Fruit fly (Drosophila melanogaster) whole organism, pupa: ENCODE results near the gene CG7985.

ENCODE experiments used
- CG10348 ChIP-seq: fragments of 200-800 bp; sonication (Bioruptor generic); IDR thresholded peaks from 2 replicates; pipeline ENCODE4 v1.3.6; 2022; ENCODE audit warnings: missing biosample characterization, missing genetic modification characterization
- CG12605 ChIP-seq: fragments of 200-800 bp; sonication (Bioruptor generic); IDR thresholded peaks from 2 replicates; pipeline ENCODE4 v1.3.6; 2022; ENCODE audit warnings: missing biosample characterization, missing genetic modification characterization
- CG13204 ChIP-seq: fragments of 200-800 bp; sonication (Bioruptor generic); optimal IDR thresholded peaks from 2 replicates; lab custom pipeline; 2018; ENCODE audit warnings: missing biosample characterization, mild to moderate bottlenecking, missing genetic modification characterization, moderate library complexity
- CG14655 ChIP-seq: fragments of 200-800 bp; sonication (Bioruptor generic); optimal IDR thresholded peaks from 3 replicates; lab custom pipeline; 2017; ENCODE audit warnings: mild to moderate bottlenecking, missing biosample characterization, missing genetic modification reagents, missing genetic modification characterization
- CG15710 ChIP-seq: fragments of 200-800 bp; sonication (Bioruptor generic); optimal IDR thresholded peaks from 2 replicates; lab custom pipeline; 2018; ENCODE audit warnings: missing biosample characterization, mild to moderate bottlenecking, missing genetic modification characterization, moderate library complexity
- CG17806 ChIP-seq: fragments of 200-800 bp; sonication (Bioruptor generic); optimal IDR thresholded peaks from 2 replicates; lab custom pipeline; 2018; ENCODE audit warnings: missing biosample characterization, mild to moderate bottlenecking, missing genetic modification characterization, moderate library complexity
- CG32121 ChIP-seq: fragments of 200-800 bp; sonication (Bioruptor generic); IDR thresholded peaks from 2 replicates; pipeline ENCODE4 v1.3.6; 2022; ENCODE audit warnings: missing biosample characterization, missing genetic modification characterization
- CG34367 ChIP-seq: fragments of 200-800 bp; sonication (Bioruptor generic); optimal IDR thresholded peaks from 2 replicates; lab custom pipeline; 2018; ENCODE audit warnings: missing biosample characterization, mild to moderate bottlenecking, missing genetic modification characterization
- CG4496 ChIP-seq: fragments of 200-800 bp; sonication (Bioruptor generic); IDR thresholded peaks from 3 replicates; pipeline ENCODE4 v1.3.6; 2022; ENCODE audit warnings: missing biosample characterization, missing genetic modification characterization
- CG8159 ChIP-seq: fragments of 200-800 bp; sonication (Bioruptor generic); optimal IDR thresholded peaks from 3 replicates; lab custom pipeline; 2018; ENCODE audit warnings: missing biosample characterization, mild to moderate bottlenecking, missing genetic modification characterization, moderate library complexity
- CG8301 ChIP-seq: fragments of 200-800 bp; sonication (Bioruptor generic); optimal IDR thresholded peaks from 2 replicates; lab custom pipeline; 2018; ENCODE audit warnings: missing biosample characterization, mild to moderate bottlenecking, missing genetic modification characterization
- CG9948 ChIP-seq: fragments of 200-800 bp; sonication (Bioruptor generic); optimal IDR thresholded peaks from 2 replicates; lab custom pipeline; 2018; ENCODE audit warnings: missing biosample characterization, mild to moderate bottlenecking, missing genetic modification characterization, moderate library complexity
- D1 ChIP-seq: fragments of 200-800 bp; sonication (Bioruptor generic); optimal IDR thresholded peaks from 2 replicates; lab custom pipeline; 2018; ENCODE audit warnings: missing biosample characterization, mild to moderate bottlenecking, missing genetic modification characterization, moderate library complexity
- EcR ChIP-seq: fragments of 200-800 bp; sonication (Bioruptor generic); optimal IDR thresholded peaks from 3 replicates; lab custom pipeline; 2019; ENCODE audit warnings: missing biosample characterization, missing genetic modification characterization, mild to moderate bottlenecking, moderate library complexity, missing genetic modification reagents
- Ets98B ChIP-seq: fragments of 200-800 bp; sonication (Bioruptor generic); IDR thresholded peaks from 2 replicates; pipeline ENCODE4 v1.3.6; 2022; ENCODE audit warnings: missing biosample characterization, missing genetic modification characterization
- Pif1A ChIP-seq: fragments of 200-800 bp; sonication (Bioruptor generic); optimal IDR thresholded peaks from 3 replicates; lab custom pipeline; 2016; ENCODE audit warnings: missing biosample characterization, missing genetic modification characterization
- Pif1B ChIP-seq: fragments of 200-800 bp; sonication (Bioruptor generic); optimal IDR thresholded peaks from 3 replicates; lab custom pipeline; 2016; ENCODE audit warnings: missing biosample characterization, missing genetic modification characterization
- Snoo ChIP-seq: fragments of 200-800 bp; sonication (Bioruptor generic); optimal IDR thresholded peaks from 3 replicates; lab custom pipeline; 2017; ENCODE audit warnings: missing biosample characterization, mild to moderate bottlenecking, missing genetic modification characterization, inconsistent platforms
- fd96Ca ChIP-seq: fragments of 200-800 bp; sonication (Bioruptor generic); IDR thresholded peaks from 3 replicates; pipeline ENCODE4 v1.3.6; 2022; ENCODE audit warnings: missing biosample characterization, missing genetic modification characterization
- gl ChIP-seq: fragments of 200-800 bp; sonication (Bioruptor generic); optimal IDR thresholded peaks from 2 replicates; lab custom pipeline; 2018; ENCODE audit warnings: missing biosample characterization, mild to moderate bottlenecking, missing genetic modification characterization
- rn ChIP-seq: fragments of 200-800 bp; sonication (Bioruptor generic); IDR thresholded peaks from 2 replicates; pipeline ENCODE4 v1.3.6; 2022; ENCODE audit warnings: missing biosample characterization, missing genetic modification characterization

CG7985 gene

DNA sequence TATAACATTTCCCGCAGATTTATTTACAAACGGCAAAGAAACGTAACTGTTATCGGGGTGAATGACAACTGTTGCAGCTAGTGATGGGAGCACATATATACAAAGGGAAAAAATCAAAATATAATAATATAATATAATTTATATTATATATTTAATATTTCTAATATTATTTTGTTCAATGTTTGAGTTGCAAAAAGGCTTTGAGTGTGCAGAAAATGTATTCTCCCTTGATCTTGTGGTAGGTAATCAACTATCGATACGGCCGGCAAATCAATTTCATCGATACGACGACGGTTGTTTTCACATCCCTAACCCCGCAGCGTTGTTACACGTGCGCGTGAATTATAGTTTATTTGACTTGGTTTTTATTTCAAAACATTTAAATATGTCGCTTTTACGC lies 23.8 kb downstream of the CG7985 start, which contains the start of the genes mTerf5 and Non3:
TSS of gene mTerf5 (minus strand) at position 249 of the 400 bp plus-strand sequence.
TSS of gene Non3 (plus strand) at position 289 of the 400 bp plus-strand sequence.
- TF ChIP-seq CG8301 = no peak
- no peak for TF ChIP-seq gl (tag; lab: Kevin White, UChicago)
- TF ChIP-seq Ets98B (GFP tag; lab: Robert Waterston, UW) = peak; percentile 32; the same call in 1 of the 2 replicates
- no peak for TF ChIP-seq CG34367 (tag; lab: Kevin White, UChicago)
- no peak for TF ChIP-seq Pif1B
- TF ChIP-seq CG13204 = no peak
- TF ChIP-seq CG17806 (tag; lab: Kevin White, UChicago) = peak; percentile 37
- peak; percentile 5 for TF ChIP-seq CG9948
- TF ChIP-seq EcR (GFP tag; lab: Kevin White, UChicago) = peak; percentile 86
- TF ChIP-seq CG8159 (tag; lab: Kevin White, UChicago) = peak; percentile 42
- TF ChIP-seq CG15710 (tag; lab: Kevin White, UChicago) = peak; percentile 49
- peak; percentile 25; the same call in 1 of the 2 replicates for TF ChIP-seq CG12605
- TF ChIP-seq D1 (tag; lab: Kevin White, UChicago) = no peak
- peak; percentile 61; the same call in 2 of the 3 replicates for TF ChIP-seq fd96Ca
- TF ChIP-seq CG32121 = 0 out of 2 replicates have a peak, but pooled peaks have one; percentile 35
- peak; percentile 33 for TF ChIP-seq Snoo (tag; lab: Kevin White, UChicago)
- no peak for TF ChIP-seq rn (GFP tag; lab: Robert Waterston, UW)
- TF ChIP-seq CG4496 (GFP tag; lab: Robert Waterston, UW) = no peak
- TF ChIP-seq Pif1A (GFP tag; lab: Kevin White, UChicago) = no peak
- no peak for TF ChIP-seq CG10348 (GFP tag; lab: Robert Waterston, UW)
- TF ChIP-seq CG14655 (GFP tag; lab: Kevin White, UChicago) = no peak

DNA sequence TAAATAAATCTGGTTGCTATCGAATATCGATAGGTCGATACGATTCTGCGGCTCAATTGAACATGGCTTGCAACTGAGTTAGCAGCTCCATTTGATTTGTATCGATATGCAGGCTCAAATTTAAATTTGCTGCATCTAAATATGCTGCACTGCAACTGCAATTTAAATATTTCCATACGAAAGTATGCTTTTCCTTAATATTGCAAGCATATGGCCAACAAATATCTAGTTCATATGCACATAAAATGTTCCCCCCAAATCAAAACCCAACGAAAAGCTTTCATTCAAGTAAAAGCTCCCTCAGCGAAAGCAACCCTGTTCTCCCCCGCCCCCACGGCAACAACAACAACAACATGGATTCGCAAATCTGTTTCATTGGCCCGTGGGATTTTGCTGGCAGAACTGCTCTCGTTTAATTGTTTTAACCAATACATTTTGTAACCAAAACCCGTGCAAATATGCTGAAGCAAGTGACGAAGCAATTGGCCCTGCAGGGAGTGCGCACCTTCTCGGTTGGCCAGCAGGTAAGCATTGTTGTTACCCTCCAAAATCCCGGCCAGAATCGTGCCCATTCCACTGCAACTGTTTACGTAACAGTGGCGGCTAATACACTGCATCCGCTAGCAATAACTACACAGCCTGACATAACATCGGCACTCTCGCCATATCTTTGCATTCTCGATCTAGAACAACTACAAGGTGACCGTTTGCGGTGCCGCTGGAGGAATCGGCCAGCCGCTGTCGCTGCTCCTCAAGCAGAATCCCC lies 26.6 kb downstream of the CG7985 start, which contains the start of the genes CG7168 and Mdh2:
TSS of gene CG7168 (minus strand) at position 40 of the 766 bp plus-strand sequence.
TSS of gene Mdh2 (plus strand) at position 354 of the 766 bp plus-strand sequence.
- TF ChIP-seq EcR (GFP tag; lab: Kevin White, UChicago) (peak; percentile 6), Ets98B (GFP tag; lab: Robert Waterston, UW) (no peak)

- TF ChIP-seq CG4496 (GFP tag; lab: Robert Waterston, UW) (peak; percentile 24; the same call in 2 of the 3 replicates), CG32121 (0 out of 2 replicates have a peak, but pooled peaks have one; percentile 25), D1 (tag; lab: Kevin White, UChicago) (no peak), EcR (GFP tag; lab: Kevin White, UChicago) (peak; percentile 73)
Observed at dm6 chr3R:18226809-18227157, 27.1 kb downstream of the CG7985 start.

DNA sequence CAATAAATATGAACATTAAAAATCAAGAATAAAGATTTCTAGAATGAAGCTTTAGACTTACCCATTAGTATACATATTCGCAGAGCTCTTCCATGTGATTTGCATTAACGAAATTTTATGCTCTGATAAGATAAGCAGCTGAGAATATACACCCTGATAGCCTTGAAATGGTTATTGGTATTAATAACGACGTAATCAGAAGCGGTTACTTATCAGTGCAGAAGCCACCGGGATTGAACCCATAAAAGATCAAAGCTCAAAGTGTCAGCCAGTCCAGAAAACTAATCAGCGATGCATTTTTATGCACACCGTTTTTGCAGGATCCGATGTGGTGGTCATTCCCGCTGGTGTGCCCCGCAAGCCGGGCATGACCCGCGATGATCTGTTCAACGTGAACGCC lies 27.7 kb downstream of the CG7985 start:
- no peak for TF ChIP-seq CG15710 (tag; lab: Kevin White, UChicago)
- no peak for TF ChIP-seq CG9948
- no peak for TF ChIP-seq D1 (tag; lab: Kevin White, UChicago)
- TF ChIP-seq CG10348 (GFP tag; lab: Robert Waterston, UW) = no peak
- TF ChIP-seq CG8301 = no peak
- TF ChIP-seq Pif1A (GFP tag; lab: Kevin White, UChicago) = no peak
- TF ChIP-seq CG4496 (GFP tag; lab: Robert Waterston, UW) = no peak
- no peak for TF ChIP-seq CG8159 (tag; lab: Kevin White, UChicago)
- TF ChIP-seq rn (GFP tag; lab: Robert Waterston, UW) = no peak

DNA sequence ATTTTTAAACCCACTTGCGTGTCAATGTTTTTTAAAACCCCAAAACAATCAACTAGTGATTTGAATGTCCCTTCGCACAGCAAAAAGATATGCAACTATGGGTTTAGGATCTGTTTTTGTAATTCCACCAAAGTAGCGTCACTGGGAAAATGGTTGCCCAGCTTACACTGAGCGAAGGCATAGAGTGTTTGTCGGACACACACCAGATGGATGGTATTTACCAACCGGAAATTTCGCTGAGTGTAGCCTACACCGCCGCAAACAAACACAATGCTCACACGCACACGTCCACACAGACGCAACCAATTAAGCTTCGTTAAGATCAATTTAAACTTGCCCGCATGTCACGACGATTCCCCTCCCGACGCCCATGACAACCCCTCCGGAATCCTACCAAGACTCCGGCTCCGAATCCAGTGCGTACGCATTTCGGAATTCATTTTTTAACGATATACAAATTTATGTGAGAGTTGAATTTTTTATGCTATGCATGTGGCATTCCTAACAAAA lies 29.1 kb downstream of the CG7985 start:
- TF ChIP-seq Ets98B (GFP tag; lab: Robert Waterston, UW) = peak; percentile 29; the same call in 1 of the 2 replicates
- TF ChIP-seq CG8301 = no peak
- TF ChIP-seq, all 21 proteins: peak for 1

DNA sequence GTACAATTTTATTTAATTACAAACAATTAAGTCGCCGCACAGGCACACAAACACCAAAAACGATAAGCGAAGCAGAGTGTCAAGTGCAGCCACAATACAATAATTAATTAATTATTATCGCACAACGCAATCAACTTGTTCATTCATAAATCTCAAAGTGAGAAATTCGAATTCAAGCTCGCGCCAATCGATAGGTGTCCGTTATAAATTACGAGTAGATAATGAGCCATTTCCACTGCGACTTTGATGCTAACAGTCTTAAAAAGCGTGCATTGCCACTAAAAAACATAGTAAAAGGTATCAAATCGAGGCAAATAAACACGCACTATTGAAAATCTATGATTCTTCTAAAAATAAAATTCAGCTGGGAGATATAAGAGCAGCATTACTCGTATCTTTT lies 30.6 kb downstream of the CG7985 start:
- TF ChIP-seq CG15710 (tag; lab: Kevin White, UChicago) = no peak
- no peak for TF ChIP-seq CG4496 (GFP tag; lab: Robert Waterston, UW)
- TF ChIP-seq fd96Ca = no peak
- no peak for TF ChIP-seq CG9948
- TF ChIP-seq CG13204 = no peak
- no peak for TF ChIP-seq gl (tag; lab: Kevin White, UChicago)
- TF ChIP-seq CG34367 (tag; lab: Kevin White, UChicago) = no peak
- TF ChIP-seq CG8159 (tag; lab: Kevin White, UChicago) = no peak
- no peak for TF ChIP-seq Ets98B (GFP tag; lab: Robert Waterston, UW)
- no peak for TF ChIP-seq CG10348 (GFP tag; lab: Robert Waterston, UW)
- no peak for TF ChIP-seq Pif1B
- no peak for TF ChIP-seq Snoo (tag; lab: Kevin White, UChicago)
- TF ChIP-seq CG12605 = no peak
- no peak for TF ChIP-seq CG8301
- TF ChIP-seq CG14655 (GFP tag; lab: Kevin White, UChicago) = no peak
